Comparison of ENCODE assay signal across 4 fruit fly cellular contexts in the genomic region with DNA sequence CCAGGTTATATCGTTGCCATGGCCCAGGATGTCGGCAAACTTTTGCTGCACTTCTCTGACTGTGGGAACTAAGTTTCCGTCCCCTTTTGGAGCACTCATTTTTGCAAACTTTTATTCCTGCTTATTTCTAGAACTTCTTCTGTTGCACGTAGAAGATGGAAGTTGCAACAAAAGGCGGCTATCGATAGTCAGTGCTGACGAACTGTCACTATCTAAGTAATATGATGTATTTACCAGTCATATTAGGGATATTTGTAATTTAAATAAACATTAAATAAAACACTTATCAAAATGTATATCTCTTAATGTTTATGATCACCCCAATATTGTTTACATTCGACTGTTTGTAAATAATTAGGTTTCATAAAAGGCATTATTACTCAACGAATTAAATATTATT.
TF ChIP-seq lines count a peak whose summit lies in the region.

Gene CG32243, minus strand, starts transcription at position 175 of the 400 bp plus-strand sequence.

- no peak for TF ChIP-seq CTCF in whole organism, embryonic (GFP tag; optimal IDR thresholded peaks at IDR 0.05; lab: Kevin White, UChicago)

TF ChIP-seq in whole organism, adult, 20 proteins besides CTCF, POLR2A, EP300 and RAD21:
- no peak for TF ChIP-seq CG7101 (tag; optimal IDR thresholded peaks at IDR 0.05; lab: Kevin White, UChicago)
- no peak for TF ChIP-seq bab1 (GFP tag; optimal IDR thresholded peaks at IDR 0.05; lab: Kevin White, UChicago)
- no peak for TF ChIP-seq CG5204 (GFP tag; optimal IDR thresholded peaks at IDR 0.05; lab: Kevin White, UChicago)
- TF ChIP-seq toe (GFP tag; optimal IDR thresholded peaks at IDR 0.05; lab: Kevin White, UChicago): no peak
- TF ChIP-seq kay (GFP tag; lab: Kevin White, UChicago; ENCODE audit: borderline replicate concordance): peak; percentile 7
- TF ChIP-seq pad (GFP tag; optimal IDR thresholded peaks at IDR 0.05; lab: Kevin White, UChicago): no peak
TF ChIP-seq in whole organism, adult: peak in this region for 1.

TF ChIP-seq in whole organism, embryonic, 481 proteins besides CTCF, POLR2A, EP300 and RAD21 (continues in another document):
- TF ChIP-seq CG3407 (GFP tag; optimal IDR thresholded peaks at IDR 0.05; lab: Kevin White, UChicago) (no peak), CG17612 (GFP tag; IDR thresholded peaks at IDR 0.05; lab: Robert Waterston, UW) (no peak), gt (GFP tag; IDR thresholded peaks at IDR 0.05; lab: Robert Waterston, UW) (no peak), H15 (GFP tag; IDR thresholded peaks at IDR 0.05; lab: Robert Waterston, UW) (no peak), fd64A (GFP tag; optimal IDR thresholded peaks at IDR 0.05; lab: Kevin White, UChicago) (no peak), CG4707 (GFP tag; optimal IDR thresholded peaks at IDR 0.05; lab: Kevin White, UChicago) (no peak), insv (GFP tag; optimal IDR thresholded peaks at IDR 0.05; lab: Kevin White, UChicago) (no peak), CG12659 (GFP tag; optimal IDR thresholded peaks at IDR 0.05; lab: Kevin White, UChicago) (no peak), CG10565 (GFP tag; optimal IDR thresholded peaks at IDR 0.05; lab: Kevin White, UChicago) (no peak), CG13624 (GFP tag; optimal IDR thresholded peaks at IDR 0.05; lab: Kevin White, UChicago) (no peak), HLH3B (GFP tag; IDR thresholded peaks at IDR 0.05; lab: Robert Waterston, UW) (no peak), MBD-R2 (GFP tag; IDR thresholded peaks at IDR 0.05; lab: Robert Waterston, UW) (no peak), wor (GFP tag; IDR thresholded peaks at IDR 0.05; lab: Robert Waterston, UW) (no peak), CG7271 (tag; optimal IDR thresholded peaks at IDR 0.05; lab: Kevin White, UChicago) (no peak), h (optimal IDR thresholded peaks at IDR 0.05; lab: Kevin White, UChicago) (no peak), twi (tag; optimal IDR thresholded peaks at IDR 0.05; lab: Kevin White, UChicago) (no peak), Hr78 (GFP tag; optimal IDR thresholded peaks at IDR 0.05; lab: Kevin White, UChicago) (no peak), amos (GFP tag; IDR thresholded peaks at IDR 0.05; lab: Robert Waterston, UW; ENCODE audit: partially characterized antibody) (peak; percentile 24), CG11723 (GFP tag; optimal IDR thresholded peaks at IDR 0.05; lab: Kevin White, UChicago) (no peak), Stat92E (GFP tag; optimal IDR thresholded peaks at IDR 0.05; lab: Kevin White, UChicago) (no peak), wek (GFP tag; optimal IDR thresholded peaks at IDR 0.05; lab: Kevin White, UChicago) (peak; percentile 49), CG34224 (GFP tag; IDR thresholded peaks at IDR 0.05; lab: Robert Waterston, UW; ENCODE audit: partially characterized antibody) (no peak), Max (GFP tag; optimal IDR thresholded peaks at IDR 0.05; lab: Kevin White, UChicago) (no peak), bowl (GFP tag; IDR thresholded peaks at IDR 0.05; lab: Robert Waterston, UW) (no peak), B-H1 (GFP tag; IDR thresholded peaks at IDR 0.05; lab: Robert Waterston, UW) (no peak), CG14965 (GFP tag; optimal IDR thresholded peaks at IDR 0.05; lab: Kevin White, UChicago; ENCODE audit: borderline replicate concordance) (no peak), CG7372 (GFP tag; IDR thresholded peaks at IDR 0.05; lab: Robert Waterston, UW) (no peak), CG8924 (tag; optimal IDR thresholded peaks at IDR 0.05; lab: Kevin White, UChicago) (no peak)

TF ChIP-seq in whole organism, prepupa, 60 proteins besides CTCF, POLR2A, EP300 and RAD21:
- TF ChIP-seq CG34406 (GFP tag; optimal IDR thresholded peaks at IDR 0.05; lab: Kevin White, UChicago) (no peak), CG8119 (GFP tag; IDR thresholded peaks at IDR 0.05; lab: Robert Waterston, UW) (no peak), Lpt (GFP tag; optimal IDR thresholded peaks at IDR 0.05; lab: Kevin White, UChicago) (no peak), achi (GFP tag; optimal IDR thresholded peaks at IDR 0.05; lab: Kevin White, UChicago) (peak; percentile 72), acj6 (GFP tag; optimal IDR thresholded peaks at IDR 0.05; lab: Kevin White, UChicago) (no peak)

TF ChIP-seq in whole organism, wandering third instar larva, 38 proteins besides CTCF, POLR2A, EP300 and RAD21:
- TF ChIP-seq OdsH (GFP tag; optimal IDR thresholded peaks at IDR 0.05; lab: Kevin White, UChicago) (no peak), N (GFP tag; optimal IDR thresholded peaks at IDR 0.05; lab: Kevin White, UChicago) (peak; percentile 78)
